Worm (Caenorhabditis elegans) whole organism, L4/young adult: ENCODE measurements around the gene R11.3.

Experiments used
- dao-5 ChIP-seq: sonication (generic microtip); optimal IDR thresholded peaks from 2 replicates; lab custom pipeline; 2016; ENCODE audit warnings: missing genotype, missing genetic modification characterization, moderate library complexity, missing compliant biosample characterization
- him-1 ChIP-seq: sonication (generic microtip); optimal IDR thresholded peaks from 2 replicates; lab custom pipeline; 2016; ENCODE audit warnings: missing genotype, missing genetic modification reagents, missing genetic modification characterization, missing compliant biosample characterization

- TF ChIP-seq him-1 (tag; lab: Kevin White, UChicago) (no peak), dao-5 (no peak)
Measured at ce11 chrX:16166994-16167393, 32.1 kb downstream of the R11.3 start.
